Fruit fly (Drosophila melanogaster) whole organism, embryonic: ENCODE measurements around the gene CG13086.

Source experiments
- Blimp-1 ChIP-seq: fragments of 200-800 bp; sonication (Bioruptor generic); optimal IDR thresholded peaks from 3 replicates; lab custom pipeline; 2018; ENCODE audit warnings: missing biosample characterization, missing genetic modification characterization, mild to moderate bottlenecking, moderate library complexity, missing genetic modification reagents
- CG10267 ChIP-seq: fragments of 200-800 bp; sonication (Bioruptor generic); optimal IDR thresholded peaks from 2 replicates; lab custom pipeline; 2018; ENCODE audit warnings: missing biosample characterization, mild to moderate bottlenecking, missing genetic modification characterization, moderate library complexity
- CG12104 ChIP-seq: fragments of 200-800 bp; sonication (Bioruptor generic); optimal IDR thresholded peaks from 3 replicates; lab custom pipeline; 2016; ENCODE audit warnings: missing biosample characterization, missing genetic modification characterization
- CG12769 ChIP-seq: fragments of 200-800 bp; sonication (Bioruptor generic); optimal IDR thresholded peaks from 2 replicates; lab custom pipeline; 2019; ENCODE audit warnings: missing biosample characterization, mild to moderate bottlenecking, missing genetic modification characterization, moderate library complexity
- CG16813 ChIP-seq: fragments of 200-800 bp; sonication (Bioruptor generic); IDR thresholded peaks from 3 replicates; pipeline ENCODE4 v1.3.6; 2022; ENCODE audit warnings: missing biosample characterization, missing genetic modification characterization; ENCODE audit not compliant: partially characterized antibody
- CG17568 ChIP-seq: fragments of 200-800 bp; sonication (Bioruptor generic); optimal IDR thresholded peaks from 2 replicates; lab custom pipeline; 2018; ENCODE audit warnings: missing biosample characterization, mild to moderate bottlenecking, missing genetic modification characterization, moderate library complexity
- CG18764 ChIP-seq: fragments of 200-800 bp; sonication (Bioruptor generic); optimal IDR thresholded peaks from 3 replicates; lab custom pipeline; 2016; ENCODE audit warnings: missing biosample characterization, missing genetic modification characterization
- CG2199 ChIP-seq: fragments of 200-800 bp; sonication (Bioruptor generic); IDR thresholded peaks from 3 replicates; pipeline ENCODE4 v1.3.6; 2022; ENCODE audit warnings: missing biosample characterization, missing genetic modification characterization
- CG34224 ChIP-seq: fragments of 200-800 bp; sonication (Bioruptor generic); IDR thresholded peaks from 3 replicates; pipeline ENCODE4 v1.3.6; 2022; ENCODE audit warnings: missing biosample characterization, missing genetic modification characterization; ENCODE audit not compliant: partially characterized antibody
- CG3838 ChIP-seq: fragments of 200-800 bp; sonication (Bioruptor generic); optimal IDR thresholded peaks from 3 replicates; lab custom pipeline; 2016; ENCODE audit warnings: missing biosample characterization, missing genetic modification characterization
- CG5180 ChIP-seq: fragments of 200-800 bp; sonication (Bioruptor generic); optimal IDR thresholded peaks from 3 replicates; lab custom pipeline; 2017; ENCODE audit warnings: missing biosample characterization, missing genetic modification characterization, mild to moderate bottlenecking, moderate library complexity, missing genetic modification reagents
- CG6689 ChIP-seq: fragments of 200-800 bp; sonication (Bioruptor generic); IDR thresholded peaks from 2 replicates; pipeline ENCODE4 v1.3.6; 2022; ENCODE audit warnings: missing biosample characterization, missing genetic modification characterization
- CG6791 ChIP-seq: fragments of 200-800 bp; sonication (Bioruptor generic); IDR thresholded peaks from 3 replicates; pipeline ENCODE4 v1.3.6; 2022; ENCODE audit warnings: missing biosample characterization, missing genetic modification characterization; ENCODE audit not compliant: partially characterized antibody
- CG6854 ChIP-seq: fragments of 200-800 bp; sonication (Bioruptor generic); optimal IDR thresholded peaks from 3 replicates; lab custom pipeline; 2017; ENCODE audit warnings: missing biosample characterization, mild to moderate bottlenecking, missing genetic modification characterization
- CG7357 ChIP-seq: fragments of 200-800 bp; sonication (Bioruptor generic); IDR thresholded peaks from 3 replicates; pipeline ENCODE4 v1.3.6; 2022; ENCODE audit warnings: missing biosample characterization, missing genetic modification characterization
- CG9817 ChIP-seq: fragments of 200-800 bp; sonication (Bioruptor generic); optimal IDR thresholded peaks from 2 replicates; lab custom pipeline; 2018; ENCODE audit warnings: missing biosample characterization, mild to moderate bottlenecking, missing genetic modification characterization, moderate library complexity
- CrebB ChIP-seq: fragments of 200-800 bp; sonication (Bioruptor generic); optimal IDR thresholded peaks from 3 replicates; lab custom pipeline; 2018; ENCODE audit warnings: missing biosample characterization, mild to moderate bottlenecking, missing genetic modification characterization
- Dad ChIP-seq: fragments of 200-800 bp; sonication (Bioruptor generic); optimal IDR thresholded peaks from 3 replicates; lab custom pipeline; 2016; ENCODE audit warnings: missing biosample characterization, missing genetic modification characterization
- Dp ChIP-seq: fragments of 200-800 bp; sonication (Bioruptor generic); optimal IDR thresholded peaks from 2 replicates; lab custom pipeline; 2018; ENCODE audit warnings: missing biosample characterization, mild to moderate bottlenecking, missing genetic modification characterization, moderate library complexity
- E2f1 ChIP-seq: fragments of 200-800 bp; sonication (Bioruptor generic); IDR thresholded peaks from 2 replicates; pipeline ENCODE4 v1.3.6; 2022; ENCODE audit warnings: missing biosample characterization, missing genetic modification characterization
- Ets65A ChIP-seq: fragments of 200-800 bp; sonication (Bioruptor generic); peaks from one replicate; lab custom pipeline; 2016; ENCODE audit warnings: missing biosample characterization, missing genetic modification characterization
- HLH54F ChIP-seq: fragments of 200-800 bp; sonication (Bioruptor generic); optimal IDR thresholded peaks from 3 replicates; lab custom pipeline; 2016; ENCODE audit warnings: missing biosample characterization, missing genetic modification characterization
- Med ChIP-seq: fragments of 200-800 bp; sonication (Bioruptor generic); peaks from one replicate; lab custom pipeline; 2016; ENCODE audit warnings: missing biosample characterization, missing genetic modification characterization, mild to moderate bottlenecking, inconsistent platforms, moderate library complexity
- Opbp ChIP-seq: fragments of 200-800 bp; sonication (Bioruptor generic); IDR thresholded peaks from 3 replicates; pipeline ENCODE4 v1.3.6; 2022; ENCODE audit warnings: missing biosample characterization, missing genetic modification characterization; ENCODE audit not compliant: partially characterized antibody
- PHDP ChIP-seq: fragments of 200-800 bp; sonication (Bioruptor generic); optimal IDR thresholded peaks from 3 replicates; lab custom pipeline; 2018; ENCODE audit warnings: missing biosample characterization, mild to moderate bottlenecking, missing genetic modification characterization, moderate library complexity
- Pdp1 ChIP-seq, 2 experiments: fragments of 200-800 bp; sonication (Bioruptor generic); optimal IDR thresholded peaks; 3 replicates each; lab custom pipeline; 2016; ENCODE audit warnings: missing biosample characterization in 2 of 2, missing genetic modification characterization in 2 of 2, mild to moderate bottlenecking in 1 of 2, moderate library complexity in 1 of 2
- br ChIP-seq: fragments of >200 bp; optimal IDR thresholded peaks from 2 replicates; lab custom pipeline; 2017
- chinmo ChIP-seq: fragments of 200-800 bp; sonication (Bioruptor generic); IDR thresholded peaks from 4 replicates; pipeline ENCODE4 v1.3.6; 2022; ENCODE audit warnings: missing biosample characterization, missing genetic modification characterization; ENCODE audit not compliant: partially characterized antibody
- ci ChIP-seq: fragments of 200-800 bp; sonication (Bioruptor generic); IDR thresholded peaks from 3 replicates; pipeline ENCODE4 v1.3.6; 2022; ENCODE audit warnings: missing biosample characterization, missing genetic modification characterization
- dmrt99B ChIP-seq: fragments of 200-800 bp; sonication (Bioruptor generic); optimal IDR thresholded peaks from 2 replicates; lab custom pipeline; 2018; ENCODE audit warnings: missing biosample characterization, mild to moderate bottlenecking, missing genetic modification characterization, moderate library complexity
- dysf ChIP-seq: fragments of 200-800 bp; sonication (Bioruptor generic); IDR thresholded peaks from 3 replicates; pipeline ENCODE4 v1.3.6; 2022; ENCODE audit warnings: missing biosample characterization, missing genetic modification characterization
- eyg ChIP-seq: fragments of 200-800 bp; sonication (Bioruptor generic); optimal IDR thresholded peaks from 3 replicates; lab custom pipeline; 2016; ENCODE audit warnings: missing biosample characterization, missing genetic modification characterization
- fru ChIP-seq: fragments of >200 bp; optimal IDR thresholded peaks from 2 replicates; lab custom pipeline; 2017
- gcm ChIP-seq: fragments of 200-800 bp; sonication (Bioruptor generic); optimal IDR thresholded peaks from 2 replicates; lab custom pipeline; 2019; ENCODE audit warnings: missing biosample characterization, mild to moderate bottlenecking, missing genetic modification characterization, moderate library complexity
- gfzf ChIP-seq: fragments of 200-800 bp; sonication (Bioruptor generic); optimal IDR thresholded peaks from 2 replicates; lab custom pipeline; 2016; ENCODE audit warnings: missing biosample characterization, mild to moderate bottlenecking, missing genetic modification characterization, moderate library complexity
- gsb-n ChIP-seq: fragments of 200-800 bp; sonication (Bioruptor generic); optimal IDR thresholded peaks from 3 replicates; lab custom pipeline; 2018; ENCODE audit warnings: missing biosample characterization, mild to moderate bottlenecking, missing genetic modification characterization
- hkb ChIP-seq, 2 experiments: fragments of 200-800 bp in 1 of 2; fragments of >200 bp in 1 of 2; sonication (Bioruptor generic) in 1 of 2; IDR thresholded peaks in 1 of 2; optimal IDR thresholded peaks in 1 of 2; 2 replicates each; pipeline versions ENCODE4 v1.3.6 to Lab custom; 2017 to 2022; ENCODE audit warnings: missing biosample characterization in 1 of 2, missing genetic modification characterization in 1 of 2
- hth ChIP-seq: fragments of >200 bp; optimal IDR thresholded peaks from 2 replicates; lab custom pipeline; 2017; ENCODE audit warnings: inconsistent platforms
- ind ChIP-seq: fragments of 200-800 bp; sonication (Bioruptor generic); optimal IDR thresholded peaks from 3 replicates; lab custom pipeline; 2016; ENCODE audit warnings: missing biosample characterization, missing genetic modification characterization
- ken ChIP-seq: fragments of 200-800 bp; sonication (Bioruptor generic); IDR thresholded peaks from 3 replicates; pipeline ENCODE4 v1.3.6; 2022; ENCODE audit warnings: missing biosample characterization, missing genetic modification characterization
- lab ChIP-seq: fragments of 200-800 bp; sonication (Bioruptor generic); optimal IDR thresholded peaks from 3 replicates; lab custom pipeline; 2017; ENCODE audit warnings: missing biosample characterization, missing genetic modification characterization, mild to moderate bottlenecking, moderate library complexity, missing genetic modification reagents
- odd ChIP-seq: fragments of 200-800 bp; sonication (Bioruptor generic); optimal IDR thresholded peaks from 2 replicates; lab custom pipeline; 2017; ENCODE audit warnings: missing biosample characterization, mild to moderate bottlenecking, missing genetic modification characterization
- pita ChIP-seq: fragments of 200-800 bp; sonication (Bioruptor generic); optimal IDR thresholded peaks from 2 replicates; lab custom pipeline; 2017; ENCODE audit warnings: missing biosample characterization, mild to moderate bottlenecking, missing genetic modification characterization
- pros ChIP-seq: fragments of 200-800 bp; sonication (Bioruptor generic); optimal IDR thresholded peaks from 3 replicates; lab custom pipeline; 2019; ENCODE audit warnings: missing biosample characterization, mild to moderate bottlenecking, missing genetic modification characterization, moderate library complexity
- scrt ChIP-seq: fragments of 200-800 bp; sonication (Bioruptor generic); optimal IDR thresholded peaks from 2 replicates; lab custom pipeline; 2018; ENCODE audit warnings: missing biosample characterization, mild to moderate bottlenecking, missing genetic modification characterization, moderate library complexity
- sens ChIP-seq: fragments of 200-800 bp; sonication (Bioruptor generic); peaks from one replicate; lab custom pipeline; 2016; ENCODE audit warnings: missing biosample characterization, missing genetic modification characterization
- tap ChIP-seq: fragments of 200-800 bp; optimal IDR thresholded peaks from 3 replicates; lab custom pipeline; 2019; ENCODE audit warnings: missing biosample characterization, mild to moderate bottlenecking, missing genetic modification characterization, moderate library complexity
- ttk ChIP-seq: fragments of 200-800 bp; sonication (Bioruptor generic); IDR thresholded peaks from 2 replicates; pipeline ENCODE4 v2.1.2; 2022; ENCODE audit warnings: missing biosample characterization, missing genetic modification characterization
- zfh2 ChIP-seq: fragments of 200-800 bp; sonication (Bioruptor generic); optimal IDR thresholded peaks from 2 replicates; lab custom pipeline; 2016; ENCODE audit warnings: missing biosample characterization, missing genetic modification characterization

The CG13086 gene

DNA sequence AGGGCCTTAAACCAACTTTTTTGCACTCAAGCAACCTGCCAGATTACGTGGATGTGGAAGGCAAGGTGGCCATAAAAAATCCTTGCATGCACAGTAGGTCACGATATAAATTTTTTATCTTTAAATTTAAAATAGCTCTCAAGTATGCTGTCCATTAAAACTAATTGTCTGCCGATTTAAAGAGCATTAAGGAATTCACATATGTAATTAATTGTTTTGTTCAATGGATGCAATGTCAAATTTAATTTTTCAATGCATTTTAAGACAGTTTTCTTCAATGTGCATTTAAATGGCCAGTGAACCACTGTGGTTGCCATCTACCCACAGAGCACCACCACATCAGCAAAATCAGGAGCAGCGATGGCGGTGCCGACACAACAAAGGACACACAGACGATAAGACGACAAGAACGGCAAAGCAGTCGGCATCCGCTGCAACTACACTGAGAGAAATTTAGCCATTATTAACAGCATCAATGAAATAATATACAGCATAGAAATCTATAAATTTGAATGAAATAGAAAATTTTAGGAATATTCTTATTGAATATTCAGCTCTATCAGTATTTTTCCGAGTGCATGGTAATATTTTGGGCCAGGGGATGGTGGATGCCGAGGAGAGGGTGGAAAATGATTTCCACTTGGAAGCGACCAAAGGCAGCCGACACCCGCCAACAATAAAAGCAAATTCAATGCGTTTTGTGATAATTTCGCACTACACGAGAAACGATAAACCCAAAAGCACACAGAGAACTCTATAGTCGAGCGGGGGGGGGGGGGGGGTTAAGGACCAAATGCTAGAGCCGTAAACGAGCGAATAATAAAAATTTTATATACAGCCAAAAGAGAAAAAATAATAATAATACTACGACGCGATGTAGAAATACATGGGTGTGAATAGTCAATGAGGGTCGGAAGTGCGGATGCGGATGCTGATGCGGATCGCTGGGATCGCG is 13.2 kb downstream of the CG13086 start (continued):
- TF ChIP-seq CG18764 (GFP tag; lab: Kevin White, UChicago) (peak; percentile 22), CG10267 (peak; percentile 57), CG6854 (GFP tag; lab: Kevin White, UChicago) (no peak), CG7357 (no peak), CG3838 (GFP tag; lab: Kevin White, UChicago) (no peak), CG5180 (GFP tag; lab: Kevin White, UChicago) (peak; percentile 29), CrebB (tag; lab: Kevin White, UChicago) (no peak), dysf (GFP tag; lab: Robert Waterston, UW) (peak; percentile 53; the same call in 1 of the 3 replicates), Dad (GFP tag; lab: Kevin White, UChicago) (no peak), tap (peak; percentile 53), Dp (GFP tag; lab: Kevin White, UChicago) (no peak), chinmo (no peak), gsb-n (peak; percentile 55), PHDP (tag; lab: Kevin White, UChicago) (peak; percentile 38), HLH54F (no peak), lab (GFP tag; lab: Kevin White, UChicago) (peak; percentile 53), zfh2 (GFP tag; lab: Kevin White, UChicago) (no peak), hkb (optimal IDR thresholded peaks at IDR 0.05; lab: Kevin White, UChicago) (no peak), hkb (GFP tag; IDR thresholded peaks at IDR 0.05; lab: Robert Waterston, UW) (0 out of 2 replicates have a peak, but pooled peaks have one; percentile 32), Blimp-1 (peak; percentile 57), ken (no peak), hth (lab: Kevin White, UChicago) (no peak), CG9817 (peak; percentile 32), scrt (GFP tag; lab: Kevin White, UChicago) (peak; percentile 37), ci (GFP tag; lab: Robert Waterston, UW) (peak; percentile 68; the same call in 2 of the 3 replicates)

dm6 chr2L:19378620-19379019 is 14.4 kb downstream of the CG13086 start:
- TF ChIP-seq CG2199 (GFP tag; lab: Robert Waterston, UW) (0 out of 3 replicates have a peak, but pooled peaks have one; percentile 56), pros (GFP tag; lab: Kevin White, UChicago) (no peak), CG6689 (GFP tag; lab: Robert Waterston, UW) (no peak), ind (no peak), eyg (GFP tag; lab: Kevin White, UChicago) (no peak), Med (GFP tag; lab: Kevin White, UChicago) (peak; percentile 26), br (lab: Kevin White, UChicago) (no peak), CG12104 (GFP tag; lab: Kevin White, UChicago) (no peak), Opbp (peak; percentile 26; the same call in 1 of the 3 replicates), Ets65A (GFP tag; lab: Kevin White, UChicago) (peak; percentile 83), CG17568 (GFP tag; lab: Kevin White, UChicago) (no peak), CG16813 (GFP tag; lab: Robert Waterston, UW) (no peak), CG34224 (GFP tag; lab: Robert Waterston, UW) (no peak), dmrt99B (tag; lab: Kevin White, UChicago) (no peak), gcm (no peak), CG6791 (no peak), CG12769 (tag; lab: Kevin White, UChicago) (no peak), odd (GFP tag; lab: Kevin White, UChicago) (no peak), fru (lab: Kevin White, UChicago) (no peak), E2f1 (GFP tag; lab: Robert Waterston, UW) (no peak), gfzf (no peak), Pdp1 (GFP tag; optimal IDR thresholded peaks at IDR 0.05; lab: Kevin White, UChicago) (peak in 1 of 2 experiments; percentile 81), ttk (no peak), pita (GFP tag; lab: Kevin White, UChicago) (peak; percentile 37), sens (GFP tag; lab: Kevin White, UChicago) (peak; percentile 58), dysf (GFP tag; lab: Robert Waterston, UW) (0 out of 3 replicates have a peak, but pooled peaks have one; percentile 4)
